Worm (Caenorhabditis elegans) whole organism, L4 larva: ENCODE results near the gene T04F3.1.

ENCODE experiments used
- Y5F2A.4 ChIP-seq: fragments of 200-800 bp; sonication (Bioruptor generic); optimal IDR thresholded peaks from 2 replicates; lab custom pipeline; 2018; ENCODE audit warnings: mild to moderate bottlenecking, missing genetic modification characterization, missing compliant biosample characterization
- aha-1 ChIP-seq: fragments of 150-350 bp; peaks from one replicate; lab custom pipeline; 2014; ENCODE audit warnings: missing biosample characterization, missing genetic modification characterization
- ama-1 ChIP-seq: fragments of 150-350 bp; optimal IDR thresholded peaks from 2 replicates; lab custom pipeline; 2014; ENCODE audit warnings: inconsistent platforms, mixed read lengths
- ceh-20 ChIP-seq: fragments of 200-800 bp; sonication (Bioruptor generic); IDR thresholded peaks from 2 replicates; pipeline ENCODE4 v1.3.6; 2022; ENCODE audit warnings: missing genetic modification reagents, missing genetic modification characterization, missing compliant biosample characterization
- ceh-32 ChIP-seq: sonication (generic microtip); optimal IDR thresholded peaks from 2 replicates; lab custom pipeline; 2016; ENCODE audit warnings: mild to moderate bottlenecking, missing genetic modification characterization, missing compliant biosample characterization; ENCODE audit not compliant: poor library complexity
- ceh-44 ChIP-seq: fragments of 200-800 bp; sonication (Bioruptor generic); IDR thresholded peaks from 2 replicates; pipeline ENCODE4 v1.3.6; 2022; ENCODE audit warnings: missing genetic modification reagents, missing genetic modification characterization, missing compliant biosample characterization
- ceh-82 ChIP-seq: sonication (generic microtip); optimal IDR thresholded peaks from 2 replicates; lab custom pipeline; 2017; ENCODE audit warnings: missing biosample characterization, missing genetic modification characterization
- ces-1 ChIP-seq: fragments of 150-350 bp; sonication (generic microtip); optimal IDR thresholded peaks from 4 replicates; lab custom pipeline; 2014; ENCODE audit warnings: missing biosample characterization, missing genetic modification reagents, missing genetic modification characterization
- ctbp-1 ChIP-seq: fragments of 200-800 bp; sonication (Bioruptor generic); IDR thresholded peaks from 2 replicates; pipeline ENCODE4 v1.3.6; 2022; ENCODE audit warnings: missing genetic modification reagents, missing genetic modification characterization, missing compliant biosample characterization
- daf-19 ChIP-seq: fragments of 200-800 bp; sonication (Bioruptor generic); conservative IDR thresholded peaks from 2 replicates; pipeline ENCODE4 v1.3.6; 2022; ENCODE audit warnings: missing genetic modification characterization, missing compliant biosample characterization
- dmd-6 ChIP-seq: fragments of 200-800 bp; sonication (Bioruptor generic); IDR thresholded peaks from 2 replicates; pipeline ENCODE4 v1.3.6; 2022; ENCODE audit warnings: missing genetic modification reagents, missing genetic modification characterization, missing compliant biosample characterization
- dmd-9 ChIP-seq: fragments of 200-800 bp; sonication (Bioruptor generic); IDR thresholded peaks from 2 replicates; pipeline ENCODE4 v1.3.6; 2022; ENCODE audit warnings: missing genetic modification reagents, missing genetic modification characterization, missing compliant biosample characterization
- egl-43 ChIP-seq: fragments of 200-800 bp; sonication (Bioruptor generic); IDR thresholded peaks from 2 replicates; pipeline ENCODE4 v1.3.6; 2022; ENCODE audit warnings: missing genetic modification reagents, missing genetic modification characterization, missing compliant biosample characterization
- fkh-10 ChIP-seq: fragments of 150-350 bp; optimal IDR thresholded peaks from 2 replicates; lab custom pipeline; 2014; ENCODE audit warnings: missing biosample characterization, missing genetic modification reagents, missing genetic modification characterization
- hlh-11 ChIP-seq: fragments of 200-800 bp; sonication (Bioruptor generic); optimal IDR thresholded peaks from 2 replicates; lab custom pipeline; 2018; ENCODE audit warnings: mild to moderate bottlenecking, missing genetic modification characterization, missing compliant biosample characterization
- hlh-30 ChIP-seq: sonication (generic microtip); optimal IDR thresholded peaks from 2 replicates; lab custom pipeline; 2017; ENCODE audit warnings: antibody characterized with exemption, mild to moderate bottlenecking, missing genetic modification characterization, missing compliant biosample characterization; ENCODE audit not compliant: insufficient read depth
- jun-1 ChIP-seq: fragments of 150-350 bp; optimal IDR thresholded peaks from 2 replicates; lab custom pipeline; 2014; ENCODE audit warnings: missing biosample characterization, missing genetic modification reagents, missing genetic modification characterization
- lin-15B ChIP-seq: fragments of 150-350 bp; sonication (generic microtip); optimal IDR thresholded peaks from 3 replicates; lab custom pipeline; 2014; ENCODE audit warnings: missing biosample characterization, missing genetic modification characterization
- lin-38 ChIP-seq: fragments of 200-800 bp; sonication (Bioruptor generic); IDR thresholded peaks from 2 replicates; pipeline ENCODE4 v1.3.6; 2022; ENCODE audit warnings: missing genetic modification reagents, missing genetic modification characterization, missing compliant biosample characterization
- mdl-1 ChIP-seq, 2 experiments: fragments of 150-350 bp in 1 of 2; sonication (generic microtip) in 1 of 2; optimal IDR thresholded peaks; 2 replicates each; lab custom pipeline; 2014 to 2017; ENCODE audit warnings: missing biosample characterization in 2 of 2, missing genetic modification characterization in 2 of 2
- mxl-2 ChIP-seq: fragments of 200-800 bp; sonication (Bioruptor generic); conservative IDR thresholded peaks from 2 replicates; pipeline ENCODE4 v1.3.6; 2022; ENCODE audit warnings: missing genetic modification reagents, missing genetic modification characterization, missing compliant biosample characterization
- mxl-3 ChIP-seq: fragments of 200-800 bp; sonication (Bioruptor generic); optimal IDR thresholded peaks from 2 replicates; lab custom pipeline; 2018; ENCODE audit warnings: mild to moderate bottlenecking, missing genetic modification characterization, missing compliant biosample characterization
- nhr-102 ChIP-seq: sonication (generic microtip); optimal IDR thresholded peaks from 2 replicates; lab custom pipeline; 2016; ENCODE audit warnings: mild to moderate bottlenecking, missing genetic modification characterization, moderate library complexity, missing compliant biosample characterization
- nhr-11 ChIP-seq: fragments of 150-350 bp; optimal IDR thresholded peaks from 2 replicates; lab custom pipeline; 2014; ENCODE audit warnings: missing biosample characterization, missing genetic modification characterization
- nhr-237 ChIP-seq: sonication (generic microtip); optimal IDR thresholded peaks from 2 replicates; lab custom pipeline; 2017; ENCODE audit warnings: missing biosample characterization, missing genetic modification characterization
- nhr-28 ChIP-seq: fragments of 150-350 bp; optimal IDR thresholded peaks from 2 replicates; lab custom pipeline; 2014; ENCODE audit warnings: missing biosample characterization, missing genetic modification characterization
- nhr-48 ChIP-seq: sonication (generic microtip); optimal IDR thresholded peaks from 2 replicates; lab custom pipeline; 2016; ENCODE audit warnings: mild to moderate bottlenecking, missing genetic modification characterization, missing compliant biosample characterization
- pqm-1 ChIP-seq: sonication (generic microtip); optimal IDR thresholded peaks from 2 replicates; lab custom pipeline; 2017; ENCODE audit warnings: missing biosample characterization, missing genetic modification characterization
- saeg-2 ChIP-seq: fragments of 200-800 bp; sonication (Bioruptor generic); IDR thresholded peaks from 2 replicates; pipeline ENCODE4 v1.3.6; 2022; ENCODE audit warnings: missing genetic modification reagents, missing genetic modification characterization, missing compliant biosample characterization
- set-16 ChIP-seq: fragments of 200-800 bp; sonication (Bioruptor generic); IDR thresholded peaks from 2 replicates; pipeline ENCODE4 v1.3.6; 2022; ENCODE audit warnings: missing genetic modification reagents, missing genetic modification characterization, missing compliant biosample characterization
- tag-97 ChIP-seq: fragments of 200-800 bp; sonication (Bioruptor generic); IDR thresholded peaks from 2 replicates; pipeline ENCODE4 v1.3.6; 2022; ENCODE audit warnings: missing genetic modification characterization, missing compliant biosample characterization

T04F3.1 gene

DNA sequence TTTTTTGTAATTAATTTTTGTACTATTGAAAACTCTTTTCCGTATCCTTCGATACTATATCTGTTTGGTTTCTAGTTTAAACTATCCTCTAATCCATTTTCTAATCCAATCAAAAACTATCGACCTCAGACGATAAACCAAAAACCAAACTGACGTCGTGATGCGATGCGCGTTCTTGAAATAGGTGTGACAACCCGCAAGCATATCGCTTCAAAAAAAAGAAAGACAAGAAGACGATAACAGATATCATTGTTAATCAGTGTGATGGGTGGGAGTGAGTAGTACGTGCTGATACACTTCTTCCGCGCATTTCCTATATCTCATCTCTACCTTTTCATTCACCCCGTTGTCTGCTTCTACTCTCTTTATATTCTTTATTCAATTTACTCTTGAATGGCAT, at the start of gene T04F3.1:
Gene T04F3.1, plus strand, starts transcription at position 246 of the 400 bp plus-strand sequence.
- peak; percentile 58 for TF ChIP-seq mxl-3
- TF ChIP-seq hlh-11 (tag; lab: Kevin White, UChicago): peak; percentile 36
- no peak for TF ChIP-seq ctbp-1
- TF ChIP-seq daf-19: no peak
- peak; percentile 57 for TF ChIP-seq aha-1
- peak; percentile 0 for TF ChIP-seq hlh-30 (tag; lab: Kevin White, UChicago)
- peak; percentile 75 for TF ChIP-seq nhr-28
- peak; percentile 55 for TF ChIP-seq nhr-48
- TF ChIP-seq mdl-1 (tag; optimal IDR thresholded peaks at IDR 0.05; lab: Kevin White, UChicago): peak in 1 of 2 experiments; percentile 60
- TF ChIP-seq, all 104 proteins: peak for 7

DNA sequence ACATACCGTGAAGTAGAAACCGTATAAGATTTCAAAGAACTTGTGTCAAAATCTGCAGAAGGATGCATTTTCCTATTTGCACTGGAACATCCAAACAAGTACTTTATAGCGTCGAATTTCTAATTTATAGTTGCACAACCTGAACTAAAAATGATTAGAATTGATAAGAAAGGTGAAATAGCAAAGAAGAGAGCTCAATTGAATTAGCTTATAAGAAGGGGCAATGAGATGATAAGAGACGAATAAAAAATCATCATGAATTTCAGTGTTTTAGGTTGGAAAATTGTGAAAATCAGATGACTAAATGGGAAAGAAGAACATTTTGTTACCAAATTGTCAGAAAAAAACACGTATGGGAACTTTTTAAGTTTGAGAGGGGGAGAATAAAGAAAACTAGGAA, 48.3 kb upstream of the T04F3.1 start, which contains the start of gene W05E10.1:
Gene W05E10.1, minus strand, starts transcription at position 139 of the 400 bp plus-strand sequence.
- peak; percentile 76 for TF ChIP-seq nhr-28
- TF ChIP-seq pqm-1 (tag; lab: Kevin White, UChicago): peak; percentile 59
- TF ChIP-seq dmd-6 (GFP tag; lab: Robert Waterston, UW): peak; percentile 63
- TF ChIP-seq lin-15B (tag; lab: Kevin White, UChicago): no peak
- no peak for TF ChIP-seq jun-1 (tag; lab: Kevin White, UChicago)
- peak; percentile 62 for TF ChIP-seq aha-1

DNA sequence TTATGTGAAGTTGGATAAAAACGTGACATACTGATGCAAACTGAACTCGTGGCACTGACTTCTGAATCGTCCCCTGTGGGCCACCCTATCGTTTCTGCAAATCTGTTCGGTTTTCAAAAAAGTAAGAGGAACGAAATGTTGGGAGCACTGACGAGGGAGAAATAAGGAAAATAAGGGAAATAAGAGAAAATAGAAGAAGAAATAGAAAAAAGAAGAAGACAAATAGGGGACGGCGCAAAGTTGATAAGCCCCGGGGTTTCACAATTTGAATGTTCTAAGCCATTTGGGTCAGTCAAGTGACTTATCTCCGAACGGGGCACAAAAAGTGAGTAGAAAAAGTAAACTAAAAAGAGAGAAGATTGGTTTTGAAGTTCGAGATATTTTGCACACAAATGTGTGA, 44.3 kb upstream of the T04F3.1 start, which contains the start of gene W05E10.5:
Gene W05E10.5, minus strand, starts transcription at position 101 of the 400 bp plus-strand sequence.
- TF ChIP-seq tag-97 (GFP tag; lab: Robert Waterston, UW): no peak
- no peak for TF ChIP-seq egl-43 (GFP tag; lab: Robert Waterston, UW)
- TF ChIP-seq nhr-102 (tag; lab: Kevin White, UChicago): no peak
- no peak for TF ChIP-seq jun-1 (tag; lab: Kevin White, UChicago)
- no peak for TF ChIP-seq nhr-11
- TF ChIP-seq mxl-2 (GFP tag; lab: Robert Waterston, UW): no peak
- no peak for TF ChIP-seq ceh-82 (tag; lab: Kevin White, UChicago)
- TF ChIP-seq hlh-30 (tag; lab: Kevin White, UChicago): no peak
- no peak for TF ChIP-seq ama-1 (lab: Kevin White, UChicago)
- TF ChIP-seq saeg-2 (GFP tag; lab: Robert Waterston, UW): no peak
- TF ChIP-seq lin-38 (GFP tag; lab: Robert Waterston, UW): no peak
- TF ChIP-seq Y5F2A.4 (GFP tag; lab: Kevin White, UChicago): no peak
- TF ChIP-seq ceh-20 (GFP tag; lab: Robert Waterston, UW): no peak
- TF ChIP-seq ceh-44: no peak
- TF ChIP-seq hlh-11 (tag; lab: Kevin White, UChicago): no peak
- no peak for TF ChIP-seq fkh-10

DNA sequence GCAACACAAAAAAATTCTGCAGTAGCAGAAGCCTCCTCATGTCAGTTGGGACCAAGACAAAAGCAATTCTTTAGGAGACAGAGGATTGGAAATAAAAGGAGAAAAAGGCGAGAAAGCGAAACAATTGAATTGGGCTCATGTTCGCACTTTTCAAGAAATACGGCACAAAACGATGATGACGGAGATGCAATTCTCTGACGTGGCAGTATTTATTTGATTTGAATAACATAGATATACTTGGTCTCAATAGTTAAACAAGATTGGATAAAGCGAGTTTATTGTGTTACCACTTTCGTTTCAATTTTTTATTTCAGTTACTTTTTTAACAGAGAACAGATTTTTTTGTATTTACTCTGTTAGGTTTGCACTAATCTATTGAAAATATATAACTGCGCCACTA, 42.4 kb upstream of the T04F3.1 start:
- peak; percentile 68 for TF ChIP-seq ces-1 (GFP tag; lab: Kevin White, UChicago)
- no peak for TF ChIP-seq Y5F2A.4 (GFP tag; lab: Kevin White, UChicago)
- peak; percentile 84 for TF ChIP-seq fkh-10
- TF ChIP-seq nhr-237 (tag; lab: Kevin White, UChicago): no peak
- TF ChIP-seq, all 104 proteins: peak for 2

DNA sequence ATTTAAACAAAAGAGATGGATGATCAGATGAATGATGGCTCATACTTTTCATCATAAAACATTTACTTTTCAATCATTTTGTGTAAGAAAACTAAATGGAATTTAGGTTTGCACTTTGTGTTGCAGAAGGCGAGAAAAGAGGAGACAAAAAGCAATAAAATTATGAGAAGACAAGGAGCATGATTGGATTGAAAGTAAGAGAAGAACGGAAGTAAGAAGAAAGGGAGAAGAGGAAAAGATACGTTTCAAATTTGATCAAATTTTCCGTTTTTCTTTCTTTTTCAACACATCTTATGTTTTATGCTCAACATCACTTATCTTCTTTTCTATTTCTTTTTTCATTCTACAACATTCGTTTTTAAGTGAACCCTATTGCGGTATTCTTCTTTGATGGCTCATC, 35.2 kb upstream of the T04F3.1 start:
- TF ChIP-seq ceh-32 (peak; percentile 92), aha-1 (peak; percentile 84), fkh-10 (peak; percentile 77), mdl-1 (tag; optimal IDR thresholded peaks at IDR 0.05; lab: Kevin White, UChicago) (no peak), dmd-9 (GFP tag; lab: Robert Waterston, UW) (no peak), ces-1 (GFP tag; lab: Kevin White, UChicago) (peak; percentile 82)

DNA sequence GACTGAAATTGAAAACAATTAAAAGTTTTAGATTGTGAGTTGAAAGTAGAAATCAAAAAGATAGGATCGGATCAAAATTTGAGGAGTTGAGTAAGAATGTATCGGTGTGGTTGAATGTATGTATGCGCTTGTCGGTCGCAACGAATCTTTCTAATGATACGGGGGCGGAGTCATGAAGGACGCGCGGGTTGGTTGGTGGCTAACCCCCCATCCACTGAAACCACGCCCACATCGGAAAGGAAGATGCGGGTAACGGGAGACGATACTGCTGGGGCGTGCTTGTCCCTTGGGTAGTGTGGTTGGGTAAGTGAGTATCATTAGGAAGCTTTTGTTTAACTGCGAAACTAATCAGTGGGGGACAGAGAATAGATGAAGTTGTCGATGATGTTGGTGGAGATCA, 34.5 kb upstream of the T04F3.1 start, which contains the start of gene ceh-32:
Gene ceh-32, minus strand, starts transcription at position 2 of the 400 bp plus-strand sequence.
- TF ChIP-seq set-16 (GFP tag; lab: Robert Waterston, UW): no peak
- TF ChIP-seq ceh-32: peak; percentile 64
